Worm (Caenorhabditis elegans): ENCODE measurements around the gene zig-2.

DNA sequence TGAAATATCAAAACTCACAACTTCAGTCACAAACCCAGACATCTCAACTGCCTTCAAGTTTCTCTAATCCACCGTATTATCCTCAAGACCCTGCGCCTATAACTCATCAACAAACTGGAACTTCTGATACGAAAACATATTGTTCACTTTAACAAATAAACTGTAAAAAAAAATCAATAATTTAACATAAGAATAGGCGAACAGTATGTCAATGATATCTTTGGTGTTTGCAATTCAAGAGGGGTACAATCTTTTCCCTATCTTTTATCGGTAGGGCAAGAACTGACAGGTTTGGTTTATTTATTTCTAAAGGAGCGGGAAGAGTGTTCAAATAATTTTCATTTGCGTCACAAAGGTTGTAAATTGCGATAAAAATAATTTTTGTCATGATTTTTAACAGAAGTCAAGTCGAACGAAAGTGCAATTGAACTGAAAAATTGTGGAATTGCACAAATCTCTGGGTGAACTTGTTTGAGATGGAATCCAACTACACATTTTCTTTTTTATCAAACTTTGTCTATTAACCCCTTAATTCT, 21.8 kb upstream of the zig-2 start:
- no peak for TF ChIP-seq flt-1 (GFP tag; IDR thresholded peaks at IDR 0.05)
- TF ChIP-seq ztf-23 (GFP tag; IDR thresholded peaks at IDR 0.05), result 0 out of 2 replicates have a peak, but pooled peaks have one; percentile 35
- peak; percentile 87 for TF ChIP-seq cog-1 (tag; optimal IDR thresholded peaks at IDR 0.05)
- TF ChIP-seq T22C8.4 (GFP tag; IDR thresholded peaks at IDR 0.05), result peak; percentile 91
- TF ChIP-seq tab-1 (GFP tag; IDR thresholded peaks at IDR 0.05), result no peak
- TF ChIP-seq ref-1 (GFP tag; conservative IDR thresholded peaks at IDR 0.05), result no peak
